Worm (Caenorhabditis elegans) whole organism, L3 larva: ENCODE data around the gene T04A6.2.

Source experiments
- R02D3.7 ChIP-seq: fragments of 150-350 bp; optimal IDR thresholded peaks from 2 replicates; lab custom pipeline; 2014; ENCODE audit warnings: missing biosample characterization, missing genetic modification characterization
- ZK546.5 ChIP-seq: sonication (generic microtip); optimal IDR thresholded peaks from 2 replicates; lab custom pipeline; 2017; ENCODE audit warnings: missing biosample characterization, missing genetic modification characterization
- aly-2 ChIP-seq: fragments of 150-350 bp; optimal IDR thresholded peaks from 2 replicates; lab custom pipeline; 2014; ENCODE audit warnings: missing biosample characterization, missing genetic modification characterization
- ama-1 ChIP-seq: fragments of 150-350 bp; optimal IDR thresholded peaks from 2 replicates; lab custom pipeline; 2018
- ceh-16 ChIP-seq: sonication (generic microtip); optimal IDR thresholded peaks from 2 replicates; lab custom pipeline; 2017; ENCODE audit warnings: missing biosample characterization, missing genetic modification characterization
- ceh-28 ChIP-seq: fragments of 150-350 bp; optimal IDR thresholded peaks from 2 replicates; lab custom pipeline; 2014; ENCODE audit warnings: missing biosample characterization, missing genetic modification reagents, missing genetic modification characterization
- ceh-82 ChIP-seq: fragments of 150-350 bp; optimal IDR thresholded peaks from 2 replicates; lab custom pipeline; 2014; ENCODE audit warnings: missing biosample characterization, missing genetic modification characterization
- ceh-9 ChIP-seq: sonication (generic microtip); optimal IDR thresholded peaks from 2 replicates; lab custom pipeline; 2018; ENCODE audit warnings: missing biosample characterization, missing genetic modification characterization
- daf-12 ChIP-seq: fragments of 150-350 bp; optimal IDR thresholded peaks from 2 replicates; lab custom pipeline; 2014; ENCODE audit warnings: missing biosample characterization, missing genetic modification reagents, missing genetic modification characterization
- egl-5 ChIP-seq: fragments of 150-350 bp; optimal IDR thresholded peaks from 2 replicates; lab custom pipeline; 2017; ENCODE audit warnings: missing biosample characterization, missing genetic modification reagents, missing genetic modification characterization, inconsistent platforms
- elt-1 ChIP-seq: fragments of 150-350 bp; optimal IDR thresholded peaks from 2 replicates; lab custom pipeline; 2014; ENCODE audit warnings: missing biosample characterization, missing genetic modification characterization
- elt-2 ChIP-seq: sonication (generic microtip); optimal IDR thresholded peaks from 2 replicates; lab custom pipeline; 2016; ENCODE audit warnings: missing genetic modification reagents, mild to moderate bottlenecking, missing genetic modification characterization, missing compliant biosample characterization
- elt-3 ChIP-seq, 3 experiments: fragments of 150-350 bp in 1 of 3; sonication (generic microtip) in 2 of 3; optimal IDR thresholded peaks; 2 replicates in 2 of 3; 4 replicates in 1 of 3; lab custom pipeline; 2014 to 2017; ENCODE audit warnings: missing biosample characterization in 3 of 3, missing genetic modification characterization in 3 of 3
- eor-1 ChIP-seq, 2 experiments: fragments of 150-350 bp; optimal IDR thresholded peaks; 2 replicates each; lab custom pipeline; 2014 to 2018; ENCODE audit warnings: missing biosample characterization in 2 of 2, missing genetic modification characterization in 2 of 2
- fkh-10 ChIP-seq: sonication (generic microtip); optimal IDR thresholded peaks from 2 replicates; lab custom pipeline; 2017; ENCODE audit warnings: missing biosample characterization, missing genetic modification reagents, missing genetic modification characterization
- fkh-2 ChIP-seq: fragments of 150-350 bp; optimal IDR thresholded peaks from 2 replicates; lab custom pipeline; 2014; ENCODE audit warnings: missing biosample characterization, missing genetic modification reagents, missing genetic modification characterization
- fos-1 ChIP-seq: fragments of 150-350 bp; optimal IDR thresholded peaks from 2 replicates; lab custom pipeline; 2014; ENCODE audit warnings: missing biosample characterization, missing genetic modification characterization
- hmg-11 ChIP-seq: sonication (generic microtip); optimal IDR thresholded peaks from 2 replicates; lab custom pipeline; 2016; ENCODE audit warnings: missing genetic modification characterization, missing compliant biosample characterization
- jun-1 ChIP-seq: fragments of 150-350 bp; optimal IDR thresholded peaks from 2 replicates; lab custom pipeline; 2014; ENCODE audit warnings: missing biosample characterization, missing genetic modification reagents, missing genetic modification characterization
- lin-15B ChIP-seq: fragments of 150-350 bp; optimal IDR thresholded peaks from 2 replicates; lab custom pipeline; 2014; ENCODE audit warnings: missing biosample characterization, missing genetic modification characterization
- lsy-12 ChIP-seq: sonication (generic microtip); optimal IDR thresholded peaks from 2 replicates; lab custom pipeline; 2016; ENCODE audit warnings: mild to moderate bottlenecking, missing genetic modification characterization, missing compliant biosample characterization
- mdl-1 ChIP-seq: fragments of 150-350 bp; optimal IDR thresholded peaks from 2 replicates; lab custom pipeline; 2014; ENCODE audit warnings: missing biosample characterization, missing genetic modification characterization
- mml-1 ChIP-seq: fragments of 150-350 bp; sonication (generic microtip); optimal IDR thresholded peaks from 3 replicates; lab custom pipeline; 2014; ENCODE audit warnings: missing biosample characterization, missing genetic modification characterization
- nhr-11 ChIP-seq: fragments of 150-350 bp; optimal IDR thresholded peaks from 2 replicates; lab custom pipeline; 2014; ENCODE audit warnings: missing biosample characterization, missing genetic modification characterization
- nhr-12 ChIP-seq: fragments of 150-350 bp; optimal IDR thresholded peaks from 2 replicates; lab custom pipeline; 2014; ENCODE audit warnings: missing biosample characterization, missing genetic modification characterization
- nhr-23 ChIP-seq: fragments of 150-350 bp; optimal IDR thresholded peaks from 2 replicates; lab custom pipeline; 2014; ENCODE audit warnings: missing biosample characterization, missing genetic modification reagents, missing genetic modification characterization
- nhr-237 ChIP-seq: fragments of 150-350 bp; optimal IDR thresholded peaks from 2 replicates; lab custom pipeline; 2014; ENCODE audit warnings: missing biosample characterization, missing genetic modification characterization
- nhr-25 ChIP-seq: sonication (generic microtip); optimal IDR thresholded peaks from 2 replicates; lab custom pipeline; 2017; ENCODE audit warnings: missing biosample characterization, missing genetic modification characterization
- nhr-28 ChIP-seq: fragments of 150-350 bp; optimal IDR thresholded peaks from 2 replicates; lab custom pipeline; 2014; ENCODE audit warnings: missing biosample characterization, missing genetic modification characterization
- nhr-43 ChIP-seq: sonication (generic microtip); optimal IDR thresholded peaks from 2 replicates; lab custom pipeline; 2016; ENCODE audit warnings: mild to moderate bottlenecking, missing genetic modification characterization, missing compliant biosample characterization; ENCODE audit not compliant: poor library complexity, severe bottlenecking
- nhr-67 ChIP-seq: fragments of 150-350 bp; optimal IDR thresholded peaks from 2 replicates; lab custom pipeline; 2014; ENCODE audit warnings: missing biosample characterization, missing genetic modification characterization
- nhr-77 ChIP-seq: fragments of 150-350 bp; optimal IDR thresholded peaks from 2 replicates; lab custom pipeline; 2014; ENCODE audit warnings: missing biosample characterization, missing genetic modification characterization
- pha-4 ChIP-seq: fragments of 150-350 bp; optimal IDR thresholded peaks from 2 replicates; lab custom pipeline; 2014; ENCODE audit warnings: missing biosample characterization, missing genetic modification reagents, missing genetic modification characterization
- pqm-1 ChIP-seq: fragments of 150-350 bp; optimal IDR thresholded peaks from 2 replicates; lab custom pipeline; 2017; ENCODE audit warnings: missing biosample characterization, missing genetic modification characterization, inconsistent platforms
- sea-2 ChIP-seq: fragments of 150-350 bp; sonication (generic microtip); optimal IDR thresholded peaks from 4 replicates; lab custom pipeline; 2014; ENCODE audit warnings: missing biosample characterization, missing genetic modification reagents, missing genetic modification characterization
- skn-1 ChIP-seq: fragments of 150-350 bp; optimal IDR thresholded peaks from 2 replicates; lab custom pipeline; 2014; ENCODE audit warnings: missing biosample characterization, missing genetic modification characterization
- snpc-4 ChIP-seq: fragments of 150-350 bp; optimal IDR thresholded peaks from 2 replicates; lab custom pipeline; 2014; ENCODE audit warnings: missing biosample characterization, missing genetic modification characterization
- tbx-2 ChIP-seq: sonication (generic microtip); optimal IDR thresholded peaks from 2 replicates; lab custom pipeline; 2016; ENCODE audit warnings: mild to moderate bottlenecking, missing genetic modification characterization, missing compliant biosample characterization
- unc-39 ChIP-seq: sonication (generic microtip); optimal IDR thresholded peaks from 4 replicates; lab custom pipeline; 2017; ENCODE audit warnings: missing biosample characterization, missing genetic modification characterization
- unc-62 ChIP-seq: fragments of 150-350 bp; sonication (generic microtip); optimal IDR thresholded peaks from 4 replicates; lab custom pipeline; 2014; ENCODE audit warnings: missing biosample characterization, missing genetic modification reagents, missing genetic modification characterization
- zag-1 ChIP-seq: fragments of 150-350 bp; optimal IDR thresholded peaks from 2 replicates; lab custom pipeline; 2014; ENCODE audit warnings: missing biosample characterization, missing genetic modification characterization
- ztf-11 ChIP-seq: fragments of 150-350 bp; optimal IDR thresholded peaks from 2 replicates; lab custom pipeline; 2014; ENCODE audit warnings: missing biosample characterization, missing genetic modification characterization
- ztf-4 ChIP-seq: fragments of 150-350 bp; optimal IDR thresholded peaks from 2 replicates; lab custom pipeline; 2014; ENCODE audit warnings: missing biosample characterization, missing genetic modification characterization

T04A6.2 gene

ce11 chrIII:7614530-7614929, at the start of gene T04A6.2:
T04A6.2 (plus strand) TSS chrIII:7614830.
- TF ChIP-seq unc-39 (no peak), mml-1 (tag; lab: Kevin White, UChicago) (no peak)

- no peak for TF ChIP-seq unc-62
- TF ChIP-seq elt-3 (tag; optimal IDR thresholded peaks at IDR 0.05; lab: Kevin White, UChicago): no peak
- no peak for TF ChIP-seq ama-1 (lab: Kevin White, UChicago)
- TF ChIP-seq fkh-10 (GFP tag; lab: Kevin White, UChicago): no peak
- TF ChIP-seq fkh-2 (tag; lab: Kevin White, UChicago): no peak
- TF ChIP-seq R02D3.7: no peak
- no peak for TF ChIP-seq daf-12 (tag; lab: Kevin White, UChicago)
- TF ChIP-seq nhr-11: no peak
- TF ChIP-seq eor-1 (tag; optimal IDR thresholded peaks at IDR 0.05; lab: Kevin White, UChicago): no peak
- TF ChIP-seq aly-2 (tag; lab: Kevin White, UChicago): no peak
- no peak for TF ChIP-seq ZK546.5 (tag; lab: Kevin White, UChicago)
- no peak for TF ChIP-seq nhr-25 (tag; lab: Kevin White, UChicago)
- TF ChIP-seq nhr-43 (tag; lab: Kevin White, UChicago): no peak
- no peak for TF ChIP-seq mml-1 (tag; lab: Kevin White, UChicago)
- no peak for TF ChIP-seq egl-5 (tag; lab: Kevin White, UChicago)
- no peak for TF ChIP-seq pqm-1 (tag; lab: Kevin White, UChicago)
- TF ChIP-seq snpc-4: no peak
- TF ChIP-seq skn-1 (tag; lab: Kevin White, UChicago): no peak
- TF ChIP-seq nhr-77: no peak
- TF ChIP-seq lin-15B (tag; lab: Kevin White, UChicago): no peak
Observed at ce11 chrIII:7565247-7565646, 49.4 kb upstream of the T04A6.2 start, which contains the start of gene ttr-8. ttr-8 (minus strand) TSS chrIII:7565347.

- no peak for TF ChIP-seq ztf-11 (tag; lab: Kevin White, UChicago)
- no peak for TF ChIP-seq zag-1 (tag; lab: Kevin White, UChicago)
- no peak for TF ChIP-seq nhr-28 (tag; lab: Kevin White, UChicago)
- no peak for TF ChIP-seq nhr-23
- TF ChIP-seq nhr-25 (tag; lab: Kevin White, UChicago): no peak
- TF ChIP-seq aly-2 (tag; lab: Kevin White, UChicago): no peak
- no peak for TF ChIP-seq ceh-16 (tag; lab: Kevin White, UChicago)
- no peak for TF ChIP-seq ceh-82
- no peak for TF ChIP-seq ama-1 (lab: Kevin White, UChicago)
- TF ChIP-seq nhr-43 (tag; lab: Kevin White, UChicago): no peak
- no peak for TF ChIP-seq snpc-4
- TF ChIP-seq ZK546.5 (tag; lab: Kevin White, UChicago): no peak
- no peak for TF ChIP-seq ceh-28 (tag; lab: Kevin White, UChicago)
- TF ChIP-seq skn-1 (tag; lab: Kevin White, UChicago): no peak
Observed at ce11 chrIII:7566098-7566497, 48.5 kb upstream of the T04A6.2 start, which contains the start of gene ttr-32. ttr-32 (plus strand) TSS chrIII:7566411.

- TF ChIP-seq R02D3.7 (peak; percentile 39), ztf-11 (tag; lab: Kevin White, UChicago) (no peak), unc-62 (peak; percentile 64), ceh-28 (tag; lab: Kevin White, UChicago) (peak; percentile 71), jun-1 (tag; lab: Kevin White, UChicago) (peak; percentile 80), pha-4 (tag; lab: Kevin White, UChicago) (peak; percentile 88), elt-2 (tag; lab: Kevin White, UChicago) (peak; percentile 77), sea-2 (GFP tag; lab: Kevin White, UChicago) (no peak), eor-1 (tag; optimal IDR thresholded peaks at IDR 0.05; lab: Kevin White, UChicago) (no peak), ceh-82 (peak; percentile 4), nhr-12 (tag; lab: Kevin White, UChicago) (no peak), ama-1 (lab: Kevin White, UChicago) (no peak), mdl-1 (tag; lab: Kevin White, UChicago) (peak; percentile 80), ceh-9 (tag; lab: Kevin White, UChicago) (no peak), elt-1 (tag; lab: Kevin White, UChicago) (peak; percentile 20), daf-12 (tag; lab: Kevin White, UChicago) (no peak), zag-1 (tag; lab: Kevin White, UChicago) (no peak), nhr-237 (no peak), nhr-43 (tag; lab: Kevin White, UChicago) (peak; percentile 72), lsy-12 (peak; percentile 24), nhr-23 (peak; percentile 76), aly-2 (tag; lab: Kevin White, UChicago) (no peak), ztf-4 (tag; lab: Kevin White, UChicago) (no peak), ceh-16 (tag; lab: Kevin White, UChicago) (no peak), fkh-10 (GFP tag; lab: Kevin White, UChicago) (no peak), hmg-11 (tag; lab: Kevin White, UChicago) (peak; percentile 91), nhr-28 (tag; lab: Kevin White, UChicago) (no peak), nhr-25 (tag; lab: Kevin White, UChicago) (peak; percentile 48), lin-15B (tag; lab: Kevin White, UChicago) (peak; percentile 48), egl-5 (tag; lab: Kevin White, UChicago) (peak; percentile 47), nhr-77 (no peak), tbx-2 (peak; percentile 46), nhr-67 (tag; lab: Kevin White, UChicago) (no peak), fos-1 (no peak), skn-1 (tag; lab: Kevin White, UChicago) (peak; percentile 43)
Observed at ce11 chrIII:7570083-7570695, 44.4 kb upstream of the T04A6.2 start, which contains the start of gene R13A5.7. R13A5.7 (minus strand) TSS chrIII:7570133.
